Worm (Caenorhabditis elegans) whole organism, L1 larva: ENCODE measurements around the gene F46H6.5.

ENCODE experiments used
- mdl-1 ChIP-seq, 2 experiments: fragments of 150-350 bp; optimal IDR thresholded peaks; 2 replicates each; lab custom pipeline; 2014 to 2017; ENCODE audit warnings: missing biosample characterization in 2 of 2, missing genetic modification characterization in 2 of 2, inconsistent platforms in 1 of 2
- snpc-4 ChIP-seq: fragments of 150-350 bp; optimal IDR thresholded peaks from 2 replicates; lab custom pipeline; 2014; ENCODE audit warnings: missing biosample characterization, missing genetic modification characterization
- zag-1 ChIP-seq: fragments of 150-350 bp; optimal IDR thresholded peaks from 2 replicates; lab custom pipeline; 2014; ENCODE audit warnings: missing biosample characterization, missing genetic modification characterization

ce11 chrX:4500499-4500898, 8.5 kb upstream of the F46H6.5 start:
- TF ChIP-seq snpc-4 (tag; lab: Kevin White, UChicago) (no peak), mdl-1 (tag; optimal IDR thresholded peaks at IDR 0.05; lab: Kevin White, UChicago) (no peak), zag-1 (tag; lab: Kevin White, UChicago) (no peak)
